Fruit fly (Drosophila melanogaster): ENCODE results near the gene CG11095.

CG11095 gene

DNA sequence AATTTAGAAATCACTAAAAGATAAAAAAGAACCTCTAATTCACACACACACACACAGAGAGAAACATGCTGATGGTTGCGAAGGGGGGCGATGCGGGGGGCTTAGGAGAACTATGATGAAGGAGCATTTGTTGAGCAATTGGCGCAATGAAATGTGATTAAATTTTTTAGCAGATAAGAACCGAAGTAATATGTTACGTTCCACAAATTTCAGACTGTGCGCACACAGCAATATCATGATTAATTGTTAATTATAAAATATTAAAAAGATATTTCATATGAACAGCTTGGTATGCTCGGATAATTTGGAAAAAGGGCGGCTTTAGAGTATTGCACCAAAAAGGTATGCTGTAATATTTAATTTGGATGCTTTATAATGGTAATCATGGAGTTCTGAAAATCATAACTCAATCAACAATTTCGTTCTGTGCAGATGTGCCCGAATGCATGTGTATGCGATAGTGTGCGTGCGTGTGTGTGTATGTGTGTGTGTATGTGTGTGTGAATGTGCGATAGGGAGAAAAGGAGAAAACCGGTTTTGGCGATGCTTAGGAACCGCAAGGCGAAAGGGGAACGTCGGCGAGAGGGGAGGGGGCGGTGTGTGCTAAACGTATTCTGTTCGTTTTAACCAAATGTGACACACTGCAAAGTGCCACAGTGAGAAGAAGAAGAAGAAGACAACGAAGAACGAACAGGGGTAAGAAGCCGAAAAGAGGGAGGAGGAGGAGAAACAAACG, 9.7 kb downstream of the CG11095 start:
- TF ChIP-seq EcR (GFP tag; optimal IDR thresholded peaks at IDR 0.05) (peak; percentile 11), CG8159 (tag; optimal IDR thresholded peaks at IDR 0.05) (peak; percentile 6), gl (tag; optimal IDR thresholded peaks at IDR 0.05) (no peak), Pif1B (GFP tag; optimal IDR thresholded peaks at IDR 0.05) (peak; percentile 37), CG34367 (tag; optimal IDR thresholded peaks at IDR 0.05) (no peak), CG15710 (tag; optimal IDR thresholded peaks at IDR 0.05) (no peak), CG9948 (tag; optimal IDR thresholded peaks at IDR 0.05) (peak; percentile 7), CG8301 (tag; optimal IDR thresholded peaks at IDR 0.05) (peak; percentile 32)

DNA sequence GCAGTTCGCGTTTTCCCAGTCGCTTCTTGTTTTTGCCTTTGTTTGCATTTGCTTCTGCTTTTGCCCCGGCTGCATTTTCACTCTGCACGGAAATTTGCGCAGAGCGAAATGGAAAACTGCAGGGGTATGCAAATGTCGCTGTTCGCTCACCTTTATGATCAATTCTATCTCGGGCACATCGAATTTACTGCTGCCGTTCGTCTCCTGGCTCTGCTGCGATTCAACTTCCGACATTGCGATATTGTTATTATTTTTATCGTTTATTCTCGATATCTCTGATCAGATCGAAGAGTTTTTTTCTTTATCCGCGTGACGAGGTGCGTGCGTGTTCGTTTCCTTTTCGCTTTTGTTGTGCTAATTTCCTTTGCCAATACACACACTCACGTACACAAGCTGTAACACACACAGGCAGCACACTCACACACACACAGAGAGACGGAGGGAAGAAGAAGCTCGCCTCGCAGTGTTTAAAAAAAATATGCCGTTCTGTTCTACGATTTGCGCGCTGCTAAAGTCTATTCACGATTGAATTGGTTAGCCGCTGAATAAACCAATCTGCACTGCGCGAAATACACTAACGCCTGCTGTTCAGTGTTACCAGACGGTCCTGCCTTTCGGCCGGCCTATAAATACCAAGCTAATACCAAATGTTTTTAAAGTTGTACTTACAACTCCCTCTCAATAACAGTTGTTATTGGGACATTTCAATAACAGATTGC, 10.4 kb downstream of the CG11095 start, which contains the start of gene Clic:
Clic (minus strand) TSS at position 533 of the 719 bp plus-strand sequence.
- TF ChIP-seq CG4496 (GFP tag; IDR thresholded peaks at IDR 0.05) (peak; percentile 51; the same call in 2 of the 3 replicates), CG17806 (tag; optimal IDR thresholded peaks at IDR 0.05) (no peak)

DNA sequence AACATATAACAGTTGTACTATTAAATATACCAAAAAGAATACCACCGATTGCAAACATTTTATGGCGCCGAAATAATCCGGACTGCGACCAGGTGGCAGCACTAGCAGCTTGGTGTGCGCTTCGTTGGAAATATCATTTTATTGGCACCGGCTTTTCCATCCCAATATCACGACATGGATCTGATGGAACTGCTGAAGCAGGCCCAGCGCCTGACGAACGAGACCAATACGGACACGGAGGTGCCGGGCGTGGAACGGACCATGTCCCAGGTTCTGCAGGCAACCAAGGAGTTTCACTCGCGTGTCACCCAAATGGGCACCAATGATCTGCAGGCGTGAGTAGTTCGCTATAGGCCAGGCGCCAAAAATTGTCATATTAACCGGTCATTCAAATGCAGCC, 11.3 kb downstream of the CG11095 start, which contains the start of gene Nup93-1:
Nup93-1 (plus strand) TSS at position 74 of the 400 bp plus-strand sequence.
- no peak for TF ChIP-seq CG10348 (GFP tag; IDR thresholded peaks at IDR 0.05)
- no peak for TF ChIP-seq CG8301 (tag; optimal IDR thresholded peaks at IDR 0.05)
- TF ChIP-seq Ets98B (GFP tag; IDR thresholded peaks at IDR 0.05) = no peak
- no peak for TF ChIP-seq CG9948 (tag; optimal IDR thresholded peaks at IDR 0.05)
- TF ChIP-seq Pif1B (GFP tag; optimal IDR thresholded peaks at IDR 0.05) = no peak
- no peak for TF ChIP-seq CG34367 (tag; optimal IDR thresholded peaks at IDR 0.05)
- TF ChIP-seq EcR (GFP tag; optimal IDR thresholded peaks at IDR 0.05) = no peak
- no peak for TF ChIP-seq CG32121 (GFP tag; IDR thresholded peaks at IDR 0.05)

DNA sequence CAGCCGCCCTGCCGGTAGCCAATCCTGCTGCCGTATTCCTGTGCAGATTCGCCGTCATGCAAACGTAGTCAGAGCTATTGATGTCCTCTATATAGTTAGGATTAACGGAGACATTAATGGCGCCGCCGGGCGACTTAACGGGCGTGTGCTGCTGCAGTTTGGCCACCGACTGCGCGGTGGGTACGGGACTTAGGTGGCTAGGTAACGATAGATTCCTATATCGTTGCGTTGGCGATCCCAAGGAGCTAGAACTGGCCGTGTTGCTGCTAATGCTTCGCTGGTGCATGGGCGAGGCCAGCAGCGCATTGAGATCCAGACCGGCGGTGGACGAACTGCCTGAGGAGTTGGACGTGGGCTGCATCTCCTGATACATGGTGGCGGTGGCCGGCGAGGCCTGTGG, 17.4 kb downstream of the CG11095 start:
- TF ChIP-seq CG15710 (tag; optimal IDR thresholded peaks at IDR 0.05) (no peak), CG10348 (GFP tag; IDR thresholded peaks at IDR 0.05) (no peak)

DNA sequence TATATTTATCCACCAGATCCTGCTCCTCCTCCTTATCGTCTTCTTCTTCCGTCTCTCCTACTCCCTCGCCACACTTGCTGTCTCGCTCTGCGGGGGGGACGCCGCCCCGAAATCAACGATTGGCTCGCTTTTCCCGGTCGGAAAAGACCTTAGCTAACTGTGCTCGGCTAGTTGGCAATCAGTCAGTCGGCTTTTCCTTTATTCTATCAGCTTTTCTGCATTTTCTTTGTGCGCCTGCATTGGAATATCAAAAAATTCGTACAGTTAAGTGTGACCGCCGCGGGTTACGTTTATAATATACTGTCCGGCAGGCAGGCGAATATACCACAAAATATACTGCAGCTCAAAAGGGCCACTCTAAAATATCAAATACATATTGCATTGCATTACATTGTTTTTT, 18.5 kb downstream of the CG11095 start, which contains the start of gene jub:
jub (minus strand) TSS at position 289 of the 400 bp plus-strand sequence.
- TF ChIP-seq CG8159 (tag; optimal IDR thresholded peaks at IDR 0.05) = peak; percentile 78
- TF ChIP-seq CG12605 (GFP tag; IDR thresholded peaks at IDR 0.05) = no peak

DNA sequence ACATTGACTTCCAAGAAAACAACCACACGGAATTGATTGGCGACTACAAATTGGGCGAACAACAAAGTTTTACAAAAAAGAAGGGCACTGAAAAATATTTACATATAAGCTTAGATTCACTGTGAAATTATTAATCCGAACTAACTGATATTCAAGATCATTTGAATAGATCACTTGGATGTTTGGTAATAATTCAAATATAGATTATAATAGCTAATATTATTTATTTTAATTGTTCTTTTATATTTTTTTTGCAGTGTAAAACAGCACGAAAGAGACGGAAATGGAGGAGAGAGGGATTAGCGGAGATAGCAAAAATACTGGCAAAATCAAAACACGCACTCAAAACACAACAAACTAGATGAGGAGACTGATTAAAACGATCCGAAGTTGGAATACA, 26.8 kb downstream of the CG11095 start:
- TF ChIP-seq CG14655 (GFP tag; optimal IDR thresholded peaks at IDR 0.05) = no peak
- TF ChIP-seq CG15710 (tag; optimal IDR thresholded peaks at IDR 0.05) = peak; percentile 28
- peak; percentile 47 for TF ChIP-seq CG8159 (tag; optimal IDR thresholded peaks at IDR 0.05)
- no peak for TF ChIP-seq gl (tag; optimal IDR thresholded peaks at IDR 0.05)
- TF ChIP-seq CG9948 (tag; optimal IDR thresholded peaks at IDR 0.05) = peak; percentile 36
- TF ChIP-seq CG12605 (GFP tag; IDR thresholded peaks at IDR 0.05) = no peak
- TF ChIP-seq CG8301 (tag; optimal IDR thresholded peaks at IDR 0.05) = no peak
- TF ChIP-seq Ets98B (GFP tag; IDR thresholded peaks at IDR 0.05) = peak; percentile 29; the same call in 1 of the 2 replicates
- TF ChIP-seq CG10348 (GFP tag; IDR thresholded peaks at IDR 0.05) = no peak
- TF ChIP-seq Snoo (tag; optimal IDR thresholded peaks at IDR 0.05) = no peak
- peak; percentile 23 for TF ChIP-seq CG17806 (tag; optimal IDR thresholded peaks at IDR 0.05)
- TF ChIP-seq Pif1A (GFP tag; optimal IDR thresholded peaks at IDR 0.05) = no peak
- no peak for TF ChIP-seq EcR (GFP tag; optimal IDR thresholded peaks at IDR 0.05)
- no peak for TF ChIP-seq fd96Ca (GFP tag; IDR thresholded peaks at IDR 0.05)
- no peak for TF ChIP-seq Pif1B (GFP tag; optimal IDR thresholded peaks at IDR 0.05)
- no peak for TF ChIP-seq CG13204 (GFP tag; optimal IDR thresholded peaks at IDR 0.05)
- no peak; the same call in 2 of the 3 replicates for TF ChIP-seq CG4496 (GFP tag; IDR thresholded peaks at IDR 0.05)
- TF ChIP-seq D1 (tag; optimal IDR thresholded peaks at IDR 0.05) = no peak
- TF ChIP-seq CG32121 (GFP tag; IDR thresholded peaks at IDR 0.05) = peak; percentile 52; the same call in 1 of the 2 replicates

DNA sequence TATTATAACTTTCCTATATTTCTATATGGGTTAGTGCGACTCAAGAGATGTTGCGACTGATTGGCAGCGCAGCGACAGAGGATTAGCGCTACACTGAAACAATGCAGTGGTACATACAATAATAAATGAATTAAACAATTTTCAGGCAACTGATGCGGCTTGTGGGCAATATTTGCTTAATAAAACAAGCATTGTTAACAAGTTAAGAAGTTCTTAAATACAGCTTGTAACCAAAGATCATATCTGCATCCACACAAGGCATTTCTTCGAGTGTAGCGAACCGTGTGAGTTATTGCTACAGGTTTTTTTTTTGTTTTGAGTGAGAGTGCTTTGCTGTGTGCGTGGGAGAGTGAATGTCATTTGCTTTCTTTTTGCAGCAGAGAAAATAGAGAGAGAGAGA, 27.4 kb downstream of the CG11095 start:
- TF ChIP-seq CG32121 (GFP tag; IDR thresholded peaks at IDR 0.05) (peak; percentile 94), CG4496 (GFP tag; IDR thresholded peaks at IDR 0.05) (peak; percentile 95), CG17806 (tag; optimal IDR thresholded peaks at IDR 0.05) (peak; percentile 82), Pif1B (GFP tag; optimal IDR thresholded peaks at IDR 0.05) (peak; percentile 89), CG10348 (GFP tag; IDR thresholded peaks at IDR 0.05) (peak; percentile 81), CG8159 (tag; optimal IDR thresholded peaks at IDR 0.05) (peak; percentile 85), CG15710 (tag; optimal IDR thresholded peaks at IDR 0.05) (peak; percentile 77), CG9948 (tag; optimal IDR thresholded peaks at IDR 0.05) (peak; percentile 75), gl (tag; optimal IDR thresholded peaks at IDR 0.05) (peak; percentile 57), Pif1A (GFP tag; optimal IDR thresholded peaks at IDR 0.05) (peak; percentile 91), CG14655 (GFP tag; optimal IDR thresholded peaks at IDR 0.05) (peak; percentile 87), EcR (GFP tag; optimal IDR thresholded peaks at IDR 0.05) (peak; percentile 16), CG34367 (tag; optimal IDR thresholded peaks at IDR 0.05) (peak; percentile 79), CG12605 (GFP tag; IDR thresholded peaks at IDR 0.05) (peak; percentile 91), rn (GFP tag; IDR thresholded peaks at IDR 0.05) (peak; percentile 88), CG13204 (GFP tag; optimal IDR thresholded peaks at IDR 0.05) (peak; percentile 49), Snoo (tag; optimal IDR thresholded peaks at IDR 0.05) (peak; percentile 80), D1 (tag; optimal IDR thresholded peaks at IDR 0.05) (no peak), Ets98B (GFP tag; IDR thresholded peaks at IDR 0.05) (peak; percentile 95), CG8301 (tag; optimal IDR thresholded peaks at IDR 0.05) (peak; percentile 90), fd96Ca (GFP tag; IDR thresholded peaks at IDR 0.05) (peak; percentile 97)

Measured in whole organism, pupa.